Fruit fly (Drosophila melanogaster): Measurements from ENCODE around the gene Agpat1.

- TF ChIP-seq h (optimal IDR thresholded peaks at IDR 0.05) (no peak), ttk (optimal IDR thresholded peaks at IDR 0.05) (no peak), insv (optimal IDR thresholded peaks at IDR 0.05) (no peak)
These were observed 27.9 kb upstream of the Agpat1 start for dm6 chrX:12737057-12737734.

All from Kc167 (cell line).